Worm (Caenorhabditis elegans): ENCODE measurements around the gene ifbp-1.
A peak's percentile ranks its signal among the peaks of the same experiment; 100 is the strongest.

The ifbp-1 gene

DNA sequence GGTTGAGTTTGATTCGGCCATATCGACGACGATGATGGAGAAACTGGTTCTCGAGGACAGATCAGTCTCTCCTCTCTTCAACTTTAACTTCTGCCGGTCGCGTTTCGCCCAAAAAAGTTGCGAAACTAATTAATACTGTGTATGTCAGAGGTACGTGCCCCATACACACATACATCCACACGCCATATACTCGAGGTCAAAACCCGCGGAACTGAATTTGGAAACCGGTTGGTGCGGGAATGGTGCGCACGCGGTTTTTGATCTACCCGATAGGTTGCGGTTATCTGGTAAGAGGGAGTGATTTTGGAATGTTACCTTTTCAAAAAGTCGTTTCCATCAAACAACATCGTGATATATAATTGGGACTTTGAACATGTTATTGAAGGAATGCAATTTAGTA, at the start of gene ifbp-1:
TSS of gene ifbp-1 (minus strand) at position 85 of the 400 bp plus-strand sequence.
- TF ChIP-seq dao-5 (tag; optimal IDR thresholded peaks at IDR 0.05), result no peak
- no peak for TF ChIP-seq W03F9.2 (tag; optimal IDR thresholded peaks at IDR 0.05)
- no peak for TF ChIP-seq him-1 (tag; optimal IDR thresholded peaks at IDR 0.05)

DNA sequence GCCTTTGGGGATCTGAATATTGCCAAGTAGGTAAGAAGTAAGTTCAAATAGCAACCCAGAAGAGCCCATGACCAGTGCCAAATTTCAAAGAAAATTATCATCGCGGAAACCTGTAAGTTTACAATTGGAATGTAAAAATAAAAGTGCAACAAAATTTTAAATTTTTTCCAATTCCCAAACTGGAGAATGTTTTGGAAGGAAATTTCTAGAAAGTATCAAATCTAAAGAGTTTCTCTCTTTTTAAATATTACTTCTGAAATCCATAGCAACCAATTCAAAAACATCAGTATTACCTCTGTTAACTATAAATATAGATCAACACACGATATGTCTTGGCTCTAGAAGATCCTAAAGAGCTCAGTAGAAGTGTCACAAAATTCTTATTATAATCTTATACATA, 48.6 kb upstream of the ifbp-1 start, which contains the start of gene srd-19:
TSS of gene srd-19 (minus strand) at position 101 of the 400 bp plus-strand sequence.
- TF ChIP-seq dao-5 (tag; optimal IDR thresholded peaks at IDR 0.05) (no peak), W03F9.2 (tag; optimal IDR thresholded peaks at IDR 0.05) (no peak), him-1 (tag; optimal IDR thresholded peaks at IDR 0.05) (no peak)

DNA sequence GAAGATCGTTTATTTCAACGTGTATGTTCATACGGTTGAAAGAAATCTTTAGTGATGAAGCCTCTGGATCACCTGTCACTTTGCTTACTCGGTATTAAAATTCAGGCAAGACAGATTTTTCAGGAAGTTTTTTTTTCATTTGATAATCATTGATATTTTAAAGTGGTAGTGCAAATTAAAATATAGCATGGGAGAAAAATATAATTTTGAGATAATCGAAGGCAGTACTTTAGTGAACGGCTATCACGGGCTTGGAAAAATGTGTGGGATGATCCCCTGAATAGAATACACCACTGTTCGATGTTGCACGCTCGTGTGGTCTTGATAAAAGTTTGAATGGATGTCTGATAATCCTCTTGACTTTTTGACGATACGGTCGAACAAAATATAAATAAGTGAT, 47.3 kb upstream of the ifbp-1 start:
- TF ChIP-seq him-1 (tag; optimal IDR thresholded peaks at IDR 0.05) (no peak), dao-5 (tag; optimal IDR thresholded peaks at IDR 0.05) (no peak), W03F9.2 (tag; optimal IDR thresholded peaks at IDR 0.05) (no peak)

ce11 chrV:13426764-13427163, 46.7 kb upstream of the ifbp-1 start, which contains the start of gene srd-18:
srd-18 (minus strand) TSS chrV:13426864.
- TF ChIP-seq him-1 (tag; optimal IDR thresholded peaks at IDR 0.05) (no peak), W03F9.2 (tag; optimal IDR thresholded peaks at IDR 0.05) (no peak), dao-5 (tag; optimal IDR thresholded peaks at IDR 0.05) (no peak)

DNA sequence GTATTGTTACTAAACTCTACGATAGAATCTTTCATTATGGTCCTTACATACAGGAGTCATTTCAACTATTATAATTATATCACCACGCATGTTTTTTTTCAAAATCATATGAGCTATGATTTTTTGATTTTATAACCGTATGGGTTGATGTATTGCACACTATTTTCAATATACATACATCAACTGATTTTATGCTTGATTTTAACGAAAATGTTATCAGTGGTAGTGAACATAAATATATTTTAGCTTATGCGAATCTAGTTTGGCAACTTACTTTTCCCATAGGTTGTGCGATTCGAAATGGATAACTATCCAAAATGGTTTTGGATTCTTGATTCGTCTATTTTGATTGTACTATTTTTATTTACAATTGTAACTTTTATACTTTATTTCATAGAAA, 43.5 kb upstream of the ifbp-1 start, which contains the start of gene srv-10:
TSS of gene srv-10 (plus strand) at position 301 of the 400 bp plus-strand sequence.
- no peak for TF ChIP-seq W03F9.2 (tag; optimal IDR thresholded peaks at IDR 0.05)
- TF ChIP-seq dao-5 (tag; optimal IDR thresholded peaks at IDR 0.05), result no peak
- TF ChIP-seq him-1 (tag; optimal IDR thresholded peaks at IDR 0.05), result no peak

ce11 chrV:13423045-13423444, 43.0 kb upstream of the ifbp-1 start, which contains the start of gene srv-9:
srv-9 (minus strand) TSS chrV:13423145.
- no peak for TF ChIP-seq dao-5 (tag; optimal IDR thresholded peaks at IDR 0.05)

ce11 chrV:13421697-13422096, 41.6 kb upstream of the ifbp-1 start:
- no peak for TF ChIP-seq dao-5 (tag; optimal IDR thresholded peaks at IDR 0.05)
- no peak for TF ChIP-seq W03F9.2 (tag; optimal IDR thresholded peaks at IDR 0.05)
- no peak for TF ChIP-seq him-1 (tag; optimal IDR thresholded peaks at IDR 0.05)

DNA sequence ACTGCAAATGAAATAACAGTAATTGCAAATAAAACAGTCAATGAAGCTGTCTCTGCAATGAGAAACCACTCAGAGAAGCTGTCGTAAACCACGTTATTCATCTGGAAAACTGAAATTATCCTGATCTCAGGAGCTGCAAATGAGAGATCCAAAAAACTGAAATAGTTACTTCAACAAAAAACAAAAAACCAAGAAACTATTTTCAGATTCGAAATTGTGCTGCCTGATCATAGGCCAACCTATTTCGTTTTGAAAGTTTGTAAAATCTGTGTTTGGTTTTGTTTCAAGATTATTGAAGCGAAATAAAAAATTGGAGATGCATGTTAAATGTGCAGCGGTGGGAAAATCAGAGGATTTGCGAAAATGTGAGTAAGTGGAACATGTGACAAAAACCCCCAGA, 40.6 kb upstream of the ifbp-1 start, which contains the start of gene srv-8:
TSS of gene srv-8 (minus strand) at position 101 of the 400 bp plus-strand sequence.
- TF ChIP-seq dao-5 (tag; optimal IDR thresholded peaks at IDR 0.05) (no peak), W03F9.2 (tag; optimal IDR thresholded peaks at IDR 0.05) (no peak), him-1 (tag; optimal IDR thresholded peaks at IDR 0.05) (no peak)

DNA sequence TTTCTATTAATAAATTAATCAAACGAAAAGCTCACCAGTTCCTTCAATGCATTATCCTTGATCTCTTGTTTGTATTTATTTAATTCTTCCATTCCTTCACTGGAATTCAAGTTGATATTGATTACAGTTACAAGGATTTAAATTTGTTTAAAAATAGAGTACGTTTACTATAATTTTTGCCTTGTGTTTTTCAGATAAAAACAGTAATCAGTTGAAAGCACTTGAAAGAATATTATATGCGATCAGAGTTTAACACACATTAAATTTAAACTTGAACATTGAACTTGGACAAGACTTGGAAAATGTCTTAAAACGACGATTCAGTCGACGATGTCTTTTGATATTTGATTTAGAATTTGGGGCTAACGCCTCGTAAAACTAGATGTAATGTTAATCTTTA, 37.5 kb upstream of the ifbp-1 start, which contains the start of gene F53F1.6:
TSS of gene F53F1.6 (minus strand) at position 101 of the 400 bp plus-strand sequence.
- TF ChIP-seq dao-5 (tag; optimal IDR thresholded peaks at IDR 0.05) (no peak), him-1 (tag; optimal IDR thresholded peaks at IDR 0.05) (no peak), W03F9.2 (tag; optimal IDR thresholded peaks at IDR 0.05) (no peak)

ce11 chrV:13416076-13416475, 36.0 kb upstream of the ifbp-1 start:
- no peak for TF ChIP-seq dao-5 (tag; optimal IDR thresholded peaks at IDR 0.05)
- TF ChIP-seq W03F9.2 (tag; optimal IDR thresholded peaks at IDR 0.05), result no peak
- TF ChIP-seq him-1 (tag; optimal IDR thresholded peaks at IDR 0.05), result no peak

- TF ChIP-seq W03F9.2 (tag; optimal IDR thresholded peaks at IDR 0.05), result no peak
- peak; percentile 33 for TF ChIP-seq dao-5 (tag; optimal IDR thresholded peaks at IDR 0.05)
Measured at ce11 chrV:13415462-13415861, 35.4 kb upstream of the ifbp-1 start.

DNA sequence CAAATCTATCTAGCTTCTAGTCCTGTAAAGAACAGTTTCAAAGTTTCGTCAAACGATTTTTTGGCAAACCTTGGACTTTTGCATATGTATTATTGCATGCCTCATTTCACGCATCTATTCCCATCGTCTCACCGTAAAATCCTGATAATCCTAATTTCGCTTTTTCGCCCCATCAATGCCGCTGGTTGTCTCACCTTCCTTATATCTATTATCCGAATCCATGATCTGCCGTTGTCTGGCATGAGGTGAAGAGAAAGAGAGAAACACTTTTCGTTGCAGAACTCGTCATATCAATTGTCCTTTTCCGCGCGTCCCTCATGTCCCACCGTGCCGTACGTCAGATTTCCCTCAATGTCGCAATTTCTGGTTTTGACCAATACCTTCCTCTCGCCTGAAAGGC, 34.5 kb upstream of the ifbp-1 start, which contains the start of gene cut-2:
TSS of gene cut-2 (plus strand) at position 365 of the 400 bp plus-strand sequence.
- TF ChIP-seq dao-5 (tag; optimal IDR thresholded peaks at IDR 0.05), result no peak
- TF ChIP-seq W03F9.2 (tag; optimal IDR thresholded peaks at IDR 0.05), result no peak
- no peak for TF ChIP-seq him-1 (tag; optimal IDR thresholded peaks at IDR 0.05)

DNA sequence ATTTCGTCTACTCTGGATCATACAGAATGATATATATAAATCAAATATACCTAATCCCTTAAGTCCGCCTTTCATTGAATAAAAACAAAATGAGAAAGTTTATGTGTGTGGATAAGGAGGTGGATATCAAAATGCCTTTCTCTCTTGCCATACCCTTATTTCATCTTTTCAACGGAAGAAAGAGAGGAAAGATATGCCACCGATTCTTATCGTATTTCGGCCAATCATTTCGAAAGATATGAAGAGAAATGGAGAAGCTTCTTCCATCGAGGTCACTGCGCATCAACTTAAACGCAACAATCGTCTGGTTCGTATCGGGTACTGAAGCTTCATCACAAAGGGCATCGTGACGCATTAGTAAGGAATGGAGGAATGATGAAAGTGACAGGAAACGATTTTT, 33.2 kb upstream of the ifbp-1 start:
- TF ChIP-seq dao-5 (tag; optimal IDR thresholded peaks at IDR 0.05) (no peak), W03F9.2 (tag; optimal IDR thresholded peaks at IDR 0.05) (no peak), him-1 (tag; optimal IDR thresholded peaks at IDR 0.05) (no peak)

DNA sequence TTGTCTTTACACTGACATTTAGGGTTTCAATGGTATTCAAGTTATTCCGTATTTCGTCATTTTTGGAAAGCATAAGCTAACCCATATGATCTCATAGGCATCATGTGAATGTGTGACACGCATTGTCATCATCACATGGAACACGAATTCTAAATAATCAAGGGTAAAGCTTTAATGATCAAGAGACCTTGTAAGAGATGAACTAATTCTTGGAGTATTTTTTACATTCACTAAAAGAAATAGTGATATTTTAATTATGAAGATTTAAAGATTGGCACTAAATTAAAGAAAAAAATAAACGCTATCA, 31.9 kb upstream of the ifbp-1 start:
- TF ChIP-seq W03F9.2 (tag; optimal IDR thresholded peaks at IDR 0.05) (no peak), dao-5 (tag; optimal IDR thresholded peaks at IDR 0.05) (no peak), him-1 (tag; optimal IDR thresholded peaks at IDR 0.05) (no peak)

ce11 chrV:13411225-13411991, 31.3 kb upstream of the ifbp-1 start:
- TF ChIP-seq dao-5 (tag; optimal IDR thresholded peaks at IDR 0.05) (no peak), him-1 (tag; optimal IDR thresholded peaks at IDR 0.05) (no peak), W03F9.2 (tag; optimal IDR thresholded peaks at IDR 0.05) (no peak)
